Worm (Caenorhabditis elegans): ENCODE data around the gene Y45G12C.10.
"Not testable (repeated sequence)": the region's sequence is repeated elsewhere in the genome, so short reads cannot be mapped to it uniquely, and the experiment has no call there.

DNA sequence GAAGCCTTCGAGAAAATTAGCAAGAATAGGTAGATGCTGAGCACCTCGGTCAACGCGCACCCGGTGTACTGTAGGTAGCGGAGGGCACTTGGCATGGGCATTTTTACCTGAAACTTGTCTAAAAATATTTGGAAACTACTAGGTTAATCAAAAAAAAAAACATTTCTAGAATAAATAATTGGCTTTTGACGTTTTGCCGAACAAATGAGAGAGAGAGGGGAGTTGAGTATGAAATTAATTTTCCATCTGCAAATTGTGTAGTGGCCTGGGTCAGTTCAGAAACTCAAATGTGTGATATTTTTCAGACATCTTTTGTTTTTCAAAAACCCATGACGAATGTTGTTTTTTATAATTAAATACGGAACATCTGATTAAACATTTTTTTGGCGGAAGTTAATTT, at the start of gene Y45G12C.10:
- not testable (repeated sequence) for TF ChIP-seq lir-3 (tag; optimal IDR thresholded peaks at IDR 0.05); zag-1 (tag; optimal IDR thresholded peaks at IDR 0.05); rbr-2 (tag; optimal IDR thresholded peaks at IDR 0.05); nhr-6 (tag; optimal IDR thresholded peaks at IDR 0.05); duxl-1 (tag; optimal IDR thresholded peaks at IDR 0.05; ENCODE audit: poor library complexity); unc-62 (GFP tag; optimal IDR thresholded peaks at IDR 0.05 in 1 of 2); unc-62 (tag; optimal IDR thresholded peaks at IDR 0.05); unc-39 (tag; optimal IDR thresholded peaks at IDR 0.05); nhr-77 (tag; optimal IDR thresholded peaks at IDR 0.05); dpl-1 (GFP tag; optimal IDR thresholded peaks at IDR 0.05)
